Fruit fly (Drosophila melanogaster) whole organism, embryonic: ENCODE results near the gene bbg.

Experiments
- Atf3 ChIP-seq: fragments of 200-800 bp; sonication (Bioruptor generic); optimal IDR thresholded peaks from 3 replicates; lab custom pipeline; 2016; ENCODE audit warnings: missing biosample characterization, missing genetic modification characterization
- Atf6 ChIP-seq: fragments of 200-800 bp; sonication (Bioruptor generic); IDR thresholded peaks from 2 replicates; pipeline ENCODE4 v1.3.6; 2022; ENCODE audit warnings: missing biosample characterization, missing genetic modification characterization
- B-H1 ChIP-seq: fragments of 200-800 bp; sonication (Bioruptor generic); IDR thresholded peaks from 3 replicates; pipeline ENCODE4 v1.3.6; 2022; ENCODE audit warnings: missing biosample characterization, missing genetic modification characterization
- Bteb2 ChIP-seq: fragments of 200-800 bp; sonication (Bioruptor generic); optimal IDR thresholded peaks from 2 replicates; lab custom pipeline; 2016; ENCODE audit warnings: missing biosample characterization, missing genetic modification characterization
- CG1024 ChIP-seq: fragments of 200-800 bp; sonication (Bioruptor generic); IDR thresholded peaks from 2 replicates; pipeline ENCODE4 v1.3.6; 2022; ENCODE audit warnings: missing biosample characterization, missing genetic modification characterization
- CG10321 ChIP-seq: fragments of 200-800 bp; sonication (Bioruptor generic); IDR thresholded peaks from 2 replicates; pipeline ENCODE4 v1.3.6; 2022; ENCODE audit warnings: missing biosample characterization, missing genetic modification characterization
- CG11247 ChIP-seq: fragments of 200-800 bp; sonication (Bioruptor generic); IDR thresholded peaks from 2 replicates; pipeline ENCODE4 v1.3.6; 2022; ENCODE audit warnings: missing biosample characterization, missing genetic modification characterization
- CG12299 ChIP-seq: fragments of 200-800 bp; sonication (Bioruptor generic); optimal IDR thresholded peaks from 2 replicates; lab custom pipeline; 2018; ENCODE audit warnings: missing biosample characterization, mild to moderate bottlenecking, missing genetic modification characterization
- CG14710 ChIP-seq: fragments of 200-800 bp; sonication (Bioruptor generic); optimal IDR thresholded peaks from 3 replicates; lab custom pipeline; 2019; ENCODE audit warnings: missing biosample characterization, mild to moderate bottlenecking, missing genetic modification characterization, moderate library complexity
- CG15269 ChIP-seq: fragments of 200-800 bp; sonication (Bioruptor generic); optimal IDR thresholded peaks from 2 replicates; lab custom pipeline; 2018; ENCODE audit warnings: missing biosample characterization, mild to moderate bottlenecking, missing genetic modification characterization, moderate library complexity
- CG15696 ChIP-seq: fragments of 200-800 bp; sonication (Bioruptor generic); optimal IDR thresholded peaks from 2 replicates; lab custom pipeline; 2019; ENCODE audit warnings: missing biosample characterization, mild to moderate bottlenecking, missing genetic modification characterization, moderate library complexity
- CG17802 ChIP-seq: fragments of 200-800 bp; sonication (Bioruptor generic); optimal IDR thresholded peaks from 2 replicates; lab custom pipeline; 2018; ENCODE audit warnings: missing biosample characterization, mild to moderate bottlenecking, missing genetic modification characterization, moderate library complexity
- CG17912 ChIP-seq: fragments of 200-800 bp; sonication (Bioruptor generic); optimal IDR thresholded peaks from 2 replicates; lab custom pipeline; 2018; ENCODE audit warnings: missing biosample characterization, mild to moderate bottlenecking, missing genetic modification characterization
- CG2202 ChIP-seq: fragments of 200-800 bp; sonication (Bioruptor generic); optimal IDR thresholded peaks from 2 replicates; lab custom pipeline; 2018; ENCODE audit warnings: missing biosample characterization, mild to moderate bottlenecking, missing genetic modification characterization
- CG31441 ChIP-seq: fragments of 200-800 bp; sonication (Bioruptor generic); IDR thresholded peaks from 2 replicates; pipeline ENCODE4 v1.3.6; 2022; ENCODE audit warnings: missing biosample characterization, missing genetic modification characterization
- CG3163 ChIP-seq: fragments of 200-800 bp; sonication (Bioruptor generic); optimal IDR thresholded peaks from 3 replicates; lab custom pipeline; 2016; ENCODE audit warnings: missing biosample characterization, missing genetic modification characterization
- CG3847 ChIP-seq: fragments of 200-800 bp; sonication (Bioruptor generic); IDR thresholded peaks from 2 replicates; pipeline ENCODE4 v1.3.6; 2022; ENCODE audit warnings: missing biosample characterization, missing genetic modification characterization
- CG6689 ChIP-seq: fragments of 200-800 bp; sonication (Bioruptor generic); IDR thresholded peaks from 2 replicates; pipeline ENCODE4 v1.3.6; 2022; ENCODE audit warnings: missing biosample characterization, missing genetic modification characterization
- Camta ChIP-seq: fragments of 200-800 bp; sonication (Bioruptor generic); optimal IDR thresholded peaks from 2 replicates; lab custom pipeline; 2016; ENCODE audit warnings: missing biosample characterization, missing genetic modification characterization
- Dfd ChIP-seq, 2 experiments: fragments of >200 bp; optimal IDR thresholded peaks; 2 replicates each; lab custom pipeline; 2017; ENCODE audit warnings: missing biosample characterization in 2 of 2, missing genetic modification characterization in 2 of 2
- Drgx ChIP-seq: fragments of 200-800 bp; sonication (Bioruptor generic); IDR thresholded peaks from 2 replicates; pipeline ENCODE4 v1.3.6; 2022; ENCODE audit warnings: missing biosample characterization, missing genetic modification characterization
- H2.0 ChIP-seq: fragments of 200-800 bp; sonication (Bioruptor generic); IDR thresholded peaks from 2 replicates; pipeline ENCODE4 v1.3.6; 2022; ENCODE audit warnings: missing biosample characterization, missing genetic modification characterization
- Hmx ChIP-seq: fragments of 200-800 bp; sonication (Bioruptor generic); optimal IDR thresholded peaks from 2 replicates; lab custom pipeline; 2016; ENCODE audit warnings: missing biosample characterization, missing genetic modification characterization
- Hr3 ChIP-seq: fragments of 200-800 bp; sonication (Bioruptor generic); optimal IDR thresholded peaks from 3 replicates; lab custom pipeline; 2016; ENCODE audit warnings: missing biosample characterization, missing genetic modification characterization
- NK7.1 ChIP-seq: fragments of 200-800 bp; sonication (Bioruptor generic); optimal IDR thresholded peaks from 3 replicates; lab custom pipeline; 2016; ENCODE audit warnings: missing biosample characterization, missing genetic modification characterization
- Six4 ChIP-seq: fragments of 200-800 bp; sonication (Bioruptor generic); optimal IDR thresholded peaks from 2 replicates; lab custom pipeline; 2016; ENCODE audit warnings: missing biosample characterization, missing genetic modification characterization
- Stat92E ChIP-seq, 3 experiments: fragments of >200 bp in 2 of 3; fragments of 200-800 bp in 1 of 3; sonication (Bioruptor generic) in 1 of 3; optimal IDR thresholded peaks; 2 replicates each; lab custom pipeline; 2017 to 2019; ENCODE audit warnings: missing biosample characterization in 3 of 3, missing genetic modification characterization in 3 of 3, mild to moderate bottlenecking in 1 of 3, moderate library complexity in 1 of 3
- abd-A ChIP-seq: fragments of 200-800 bp; sonication (Bioruptor generic); optimal IDR thresholded peaks from 3 replicates; lab custom pipeline; 2019; ENCODE audit warnings: missing biosample characterization, mild to moderate bottlenecking, missing genetic modification characterization, moderate library complexity
- ato ChIP-seq: fragments of 200-800 bp; sonication (Bioruptor generic); IDR thresholded peaks from 2 replicates; pipeline ENCODE4 v1.3.6; 2022; ENCODE audit warnings: missing biosample characterization, missing genetic modification characterization; ENCODE audit not compliant: partially characterized antibody
- az2 ChIP-seq: fragments of 200-800 bp; sonication (Bioruptor generic); optimal IDR thresholded peaks from 3 replicates; lab custom pipeline; 2016; ENCODE audit warnings: missing biosample characterization, missing genetic modification characterization
- cas ChIP-seq: fragments of 200-800 bp; sonication (Bioruptor generic); IDR thresholded peaks from 2 replicates; pipeline ENCODE4 v1.3.6; 2022; ENCODE audit warnings: missing biosample characterization, missing genetic modification characterization
- cato ChIP-seq: fragments of 200-800 bp; sonication (Bioruptor generic); optimal IDR thresholded peaks from 2 replicates; lab custom pipeline; 2016; ENCODE audit warnings: missing biosample characterization, missing genetic modification characterization, borderline replicate concordance
- chinmo ChIP-seq: fragments of 200-800 bp; sonication (Bioruptor generic); IDR thresholded peaks from 4 replicates; pipeline ENCODE4 v1.3.6; 2022; ENCODE audit warnings: missing biosample characterization, missing genetic modification characterization; ENCODE audit not compliant: partially characterized antibody
- chn ChIP-seq: fragments of 200-800 bp; sonication (Bioruptor generic); optimal IDR thresholded peaks from 2 replicates; lab custom pipeline; 2016; ENCODE audit warnings: missing biosample characterization, missing genetic modification characterization
- jumu ChIP-seq: fragments of 200-800 bp; sonication (Bioruptor generic); optimal IDR thresholded peaks from 3 replicates; lab custom pipeline; 2016; ENCODE audit warnings: missing biosample characterization, missing genetic modification characterization
- lab ChIP-seq: fragments of 200-800 bp; sonication (Bioruptor generic); optimal IDR thresholded peaks from 3 replicates; lab custom pipeline; 2017; ENCODE audit warnings: missing biosample characterization, missing genetic modification characterization, mild to moderate bottlenecking, moderate library complexity, missing genetic modification reagents
- oc ChIP-seq: fragments of 200-800 bp; sonication (Bioruptor generic); optimal IDR thresholded peaks from 2 replicates; lab custom pipeline; 2018; ENCODE audit warnings: missing biosample characterization, mild to moderate bottlenecking, missing genetic modification characterization, moderate library complexity
- otp ChIP-seq: fragments of 200-800 bp; sonication (Bioruptor generic); IDR thresholded peaks from 3 replicates; pipeline ENCODE4, ENCODE4 v1.3.6; 2022; ENCODE audit warnings: missing biosample characterization, missing genetic modification characterization
- pho ChIP-seq: fragments of 200-800 bp; sonication (Bioruptor generic); optimal IDR thresholded peaks from 2 replicates; lab custom pipeline; 2016; ENCODE audit warnings: missing biosample characterization, missing genetic modification characterization
- psq ChIP-seq: fragments of 200-800 bp; sonication (Bioruptor generic); optimal IDR thresholded peaks from 2 replicates; lab custom pipeline; 2017; ENCODE audit warnings: missing biosample characterization, missing genetic modification characterization
- ro ChIP-seq: fragments of 200-800 bp; sonication (Bioruptor generic); IDR thresholded peaks from 2 replicates; pipeline ENCODE4 v1.3.6; 2022; ENCODE audit warnings: missing biosample characterization, missing genetic modification characterization
- shn ChIP-seq: fragments of 200-800 bp; sonication (Bioruptor generic); optimal IDR thresholded peaks from 3 replicates; lab custom pipeline; 2016; ENCODE audit warnings: missing biosample characterization, missing genetic modification characterization
- slbo ChIP-seq: fragments of 200-800 bp; sonication (Bioruptor generic); IDR thresholded peaks from 2 replicates; pipeline ENCODE4 v1.3.6; 2022; ENCODE audit warnings: missing biosample characterization, missing genetic modification characterization
- sob ChIP-seq: fragments of 200-800 bp; sonication (Bioruptor generic); IDR thresholded peaks from 2 replicates; pipeline ENCODE4 v1.3.6; 2022; ENCODE audit warnings: missing biosample characterization, missing genetic modification characterization
- sug ChIP-seq: fragments of 200-800 bp; optimal IDR thresholded peaks from 2 replicates; lab custom pipeline; 2019; ENCODE audit warnings: missing biosample characterization, mild to moderate bottlenecking, missing genetic modification characterization, moderate library complexity
- tap ChIP-seq: fragments of 200-800 bp; optimal IDR thresholded peaks from 3 replicates; lab custom pipeline; 2019; ENCODE audit warnings: missing biosample characterization, mild to moderate bottlenecking, missing genetic modification characterization, moderate library complexity
- tin ChIP-seq: fragments of 200-800 bp; sonication (Bioruptor generic); optimal IDR thresholded peaks from 3 replicates; lab custom pipeline; 2016; ENCODE audit warnings: missing biosample characterization, missing genetic modification characterization
- tll ChIP-seq, 2 experiments: fragments of 200-800 bp in 1 of 2; fragments of >200 bp in 1 of 2; sonication (Bioruptor generic) in 1 of 2; optimal IDR thresholded peaks; 2 replicates each; lab custom pipeline; 2017 to 2019; ENCODE audit warnings: missing biosample characterization in 2 of 2, missing genetic modification characterization in 2 of 2, mild to moderate bottlenecking in 1 of 2, moderate library complexity in 1 of 2
- wdn ChIP-seq: fragments of 200-800 bp; sonication (Bioruptor generic); IDR thresholded peaks from 2 replicates; pipeline ENCODE4 v1.3.6; 2022; ENCODE audit warnings: missing biosample characterization, missing genetic modification characterization

bbg gene

dm6 chr3L:14448321-14449043 lies 87.6 kb downstream of the bbg start (continued):
- TF ChIP-seq NK7.1 (GFP tag; lab: Kevin White, UChicago) (peak; percentile 67), psq (GFP tag; lab: Kevin White, UChicago) (peak; percentile 75), pho (GFP tag; lab: Kevin White, UChicago) (peak; percentile 42), B-H1 (GFP tag; lab: Robert Waterston, UW) (peak; percentile 83), CG3847 (GFP tag; lab: Robert Waterston, UW) (no peak; the same call in 1 of the 2 replicates), shn (GFP tag; lab: Kevin White, UChicago) (peak; percentile 60), Atf6 (no peak; the same call in 1 of the 2 replicates), CG3163 (GFP tag; lab: Kevin White, UChicago) (peak; percentile 67), CG15269 (tag; lab: Kevin White, UChicago) (peak; percentile 91), CG31441 (GFP tag; lab: Robert Waterston, UW) (peak; percentile 96), CG10321 (peak; percentile 61; the same call in 1 of the 2 replicates), Stat92E (GFP tag; optimal IDR thresholded peaks at IDR 0.05; lab: Kevin White, UChicago) (peak in 1 of 3 experiments; percentile 26), lab (GFP tag; lab: Kevin White, UChicago) (peak; percentile 88), abd-A (tag; lab: Kevin White, UChicago) (no peak), wdn (GFP tag; lab: Robert Waterston, UW) (peak; percentile 77; the same call in 1 of the 2 replicates), CG17802 (tag; lab: Kevin White, UChicago) (peak; percentile 59), jumu (GFP tag; lab: Kevin White, UChicago) (peak; percentile 77), CG11247 (GFP tag; lab: Robert Waterston, UW) (peak; percentile 85), Six4 (GFP tag; lab: Kevin White, UChicago) (peak; percentile 86), az2 (GFP tag; lab: Kevin White, UChicago) (peak; percentile 94), CG2202 (peak; percentile 95), CG17912 (GFP tag; lab: Kevin White, UChicago) (no peak), sug (tag; lab: Kevin White, UChicago) (no peak), cas (GFP tag; lab: Robert Waterston, UW) (no peak), H2.0 (GFP tag; lab: Robert Waterston, UW) (peak; percentile 89), tap (tag; lab: Kevin White, UChicago) (peak; percentile 94), Hmx (peak; percentile 33), sob (peak; percentile 80), CG6689 (GFP tag; lab: Robert Waterston, UW) (peak; percentile 90), chn (peak; percentile 90), tll (GFP tag; optimal IDR thresholded peaks at IDR 0.05; lab: Kevin White, UChicago) (peak in 1 of 2 experiments; percentile 70), Hr3 (GFP tag; lab: Kevin White, UChicago) (peak; percentile 90), chinmo (GFP tag; lab: Robert Waterston, UW) (0 out of 4 replicates have a peak, but pooled peaks have one; percentile 24), slbo (GFP tag; lab: Robert Waterston, UW) (no peak; the same call in 1 of the 2 replicates), Camta (peak; percentile 88), Dfd (GFP tag; optimal IDR thresholded peaks at IDR 0.05; lab: Kevin White, UChicago) (no peak), cato (GFP tag; lab: Kevin White, UChicago) (peak; percentile 83), CG15696 (peak; percentile 92), oc (tag; lab: Kevin White, UChicago) (peak; percentile 96), ato (no peak), Atf3 (GFP tag; lab: Kevin White, UChicago) (peak; percentile 79), otp (GFP tag; lab: Robert Waterston, UW) (peak; percentile 95), Drgx (peak; percentile 98), CG12299 (tag; lab: Kevin White, UChicago) (peak; percentile 82), ro (GFP tag; lab: Robert Waterston, UW) (peak; percentile 65), CG1024 (GFP tag; lab: Robert Waterston, UW) (peak; percentile 85), tin (GFP tag; lab: Kevin White, UChicago) (peak; percentile 94), Bteb2 (peak; percentile 49), CG14710 (tag; lab: Kevin White, UChicago) (peak; percentile 94)
